Fruit fly (Drosophila melanogaster): Measurements from ENCODE around the gene CG15025.
A peak's percentile ranks its signal among the peaks of the same experiment; 100 is the strongest.

CG15025 gene

dm6 chr3R:19463874-19464549, 26.9 kb downstream of the CG15025 start (continued):
- peak; percentile 25; the same call in 1 of the 2 replicates for TF ChIP-seq crol (GFP tag; IDR thresholded peaks at IDR 0.05)
- peak; percentile 81 for TF ChIP-seq ac (GFP tag; optimal IDR thresholded peaks at IDR 0.05)
- TF ChIP-seq Asciz (GFP tag; optimal IDR thresholded peaks at IDR 0.05), result peak; percentile 94
- TF ChIP-seq CG11247 (GFP tag; IDR thresholded peaks at IDR 0.05), result peak; percentile 34; the same call in 1 of the 2 replicates
- no peak for TF ChIP-seq Dek (tag; optimal IDR thresholded peaks at IDR 0.05)
- no peak for TF ChIP-seq CG7357 (GFP tag; IDR thresholded peaks at IDR 0.05)
- no peak for TF ChIP-seq CG7372 (GFP tag; IDR thresholded peaks at IDR 0.05)
- TF ChIP-seq CG9437 (GFP tag; optimal IDR thresholded peaks at IDR 0.05), result no peak
- no peak for TF ChIP-seq CG17912 (GFP tag; optimal IDR thresholded peaks at IDR 0.05)
- TF ChIP-seq CG18011 (GFP tag; optimal IDR thresholded peaks at IDR 0.05), result peak; percentile 42
- TF ChIP-seq CG7556 (GFP tag; optimal IDR thresholded peaks at IDR 0.05), result peak; percentile 67
- peak; percentile 78 for TF ChIP-seq CG15479 (GFP tag; optimal IDR thresholded peaks at IDR 0.05)
- TF ChIP-seq eve (GFP tag; optimal IDR thresholded peaks at IDR 0.05), result peak in 1 of 2 experiments; percentile 64
- TF ChIP-seq Sin3A (optimal IDR thresholded peaks at IDR 0.05), result no peak
- TF ChIP-seq CG16779 (GFP tag; IDR thresholded peaks at IDR 0.05), result no peak
- TF ChIP-seq sug (tag; optimal IDR thresholded peaks at IDR 0.05), result peak; percentile 12
- peak; percentile 74 for TF ChIP-seq CG17359 (tag; optimal IDR thresholded peaks at IDR 0.05)
- no peak for TF ChIP-seq CG9797 (GFP tag; optimal IDR thresholded peaks at IDR 0.05)
- no peak; the same call in 1 of the 2 replicates for TF ChIP-seq danr (GFP tag; IDR thresholded peaks at IDR 0.05)
- no peak for TF ChIP-seq tx (GFP tag; optimal IDR thresholded peaks at IDR 0.05)
- TF ChIP-seq CG14441 (GFP tag; IDR thresholded peaks at IDR 0.05), result no peak; the same call in 1 of the 2 replicates
- TF ChIP-seq zf30C (GFP tag; optimal IDR thresholded peaks at IDR 0.05), result no peak
- TF ChIP-seq CG2199 (GFP tag; IDR thresholded peaks at IDR 0.05), result 0 out of 3 replicates have a peak, but pooled peaks have one; percentile 33
- peak; percentile 81 for TF ChIP-seq CG12071 (GFP tag; optimal IDR thresholded peaks at IDR 0.05)
- no peak for TF ChIP-seq hbn (GFP tag; IDR thresholded peaks at IDR 0.05; ENCODE audit: partially characterized antibody)
- TF ChIP-seq inv (GFP tag; IDR thresholded peaks at IDR 0.05; ENCODE audit: partially characterized antibody), result no peak
- peak; percentile 61 for TF ChIP-seq CG3838 (GFP tag; optimal IDR thresholded peaks at IDR 0.05)
- no peak for TF ChIP-seq CG31224 (GFP tag; IDR thresholded peaks at IDR 0.05)
- no peak for TF ChIP-seq CG34422 (GFP tag; IDR thresholded peaks at IDR 0.05)
- peak; percentile 70 for TF ChIP-seq gcm (GFP tag; optimal IDR thresholded peaks at IDR 0.05)
- TF ChIP-seq H15 (GFP tag; IDR thresholded peaks at IDR 0.05), result 0 out of 3 replicates have a peak, but pooled peaks have one; percentile 31
- TF ChIP-seq B-H1 (GFP tag; IDR thresholded peaks at IDR 0.05), result no peak
- TF ChIP-seq CG12769 (tag; optimal IDR thresholded peaks at IDR 0.05), result peak; percentile 49
- TF ChIP-seq CG4854 (GFP tag; optimal IDR thresholded peaks at IDR 0.05), result peak; percentile 68
- TF ChIP-seq CG2129 (GFP tag; IDR thresholded peaks at IDR 0.05; ENCODE audit: partially characterized antibody), result no peak
- no peak for TF ChIP-seq CG10565 (GFP tag; optimal IDR thresholded peaks at IDR 0.05)
- TF ChIP-seq CG15011 (GFP tag; optimal IDR thresholded peaks at IDR 0.05), result peak; percentile 53
- no peak for TF ChIP-seq Sry-δ (GFP tag; optimal IDR thresholded peaks at IDR 0.05)
- TF ChIP-seq Side (GFP tag; optimal IDR thresholded peaks at IDR 0.05), result peak; percentile 72
- no peak for TF ChIP-seq CG9817 (tag; optimal IDR thresholded peaks at IDR 0.05)
- TF ChIP-seq CG17568 (GFP tag; optimal IDR thresholded peaks at IDR 0.05), result peak; percentile 78
- no peak for TF ChIP-seq Lpt (GFP tag; optimal IDR thresholded peaks at IDR 0.05)
- TF ChIP-seq az2 (GFP tag; optimal IDR thresholded peaks at IDR 0.05), result no peak
- TF ChIP-seq eyg (GFP tag; optimal IDR thresholded peaks at IDR 0.05), result peak; percentile 58
- TF ChIP-seq sna (GFP tag; IDR thresholded peaks at IDR 0.05; ENCODE audit: partially characterized antibody), result no peak
- no peak for TF ChIP-seq aop (GFP tag; IDR thresholded peaks at IDR 0.05)
- peak; percentile 67 for TF ChIP-seq her (GFP tag; optimal IDR thresholded peaks at IDR 0.05)
- peak; percentile 63 for TF ChIP-seq Mes4 (GFP tag; optimal IDR thresholded peaks at IDR 0.05)
- peak; percentile 86 for TF ChIP-seq CG2202 (tag; optimal IDR thresholded peaks at IDR 0.05)
- no peak for TF ChIP-seq CG2889 (GFP tag; IDR thresholded peaks at IDR 0.05)

Measured in whole organism, embryonic.